Fruit fly (Drosophila melanogaster) whole organism: ENCODE measurements around the gene CG3199.

ENCODE experiments used
- pan ChIP-seq: fragments of >200 bp; optimal IDR thresholded peaks from 2 replicates; lab custom pipeline; 2017
- psq ChIP-seq: fragments of >200 bp; optimal IDR thresholded peaks from 2 replicates; lab custom pipeline; 2017
- usp ChIP-seq: fragments of >200 bp; optimal IDR thresholded peaks from 2 replicates; lab custom pipeline; 2017; ENCODE audit warnings: missing biosample characterization, missing genetic modification characterization, mixed read lengths

DNA sequence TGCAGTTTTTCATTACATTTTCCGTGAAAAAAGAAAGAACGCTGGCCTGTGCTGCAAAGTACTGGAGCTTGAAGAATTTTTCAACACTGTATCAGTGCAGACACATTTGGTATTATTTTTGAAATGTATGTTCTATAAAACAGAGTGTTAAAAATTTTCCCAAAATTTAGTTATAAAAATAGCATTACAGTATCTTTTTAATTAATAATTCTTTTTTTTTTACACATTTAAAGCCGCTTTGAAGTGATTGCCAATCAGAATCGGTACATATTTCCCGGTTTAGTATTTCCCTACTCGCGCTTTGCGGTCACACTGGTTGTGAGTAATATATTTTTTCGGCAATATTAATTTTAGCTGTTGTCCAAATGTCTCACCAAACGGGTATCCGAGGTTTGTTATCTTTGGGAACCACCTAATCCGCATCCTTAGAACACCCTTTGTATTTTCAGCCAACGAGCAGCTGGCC lies 40.1 kb upstream of the CG3199 start, which contains the start of the genes Abi and twf:
- TF ChIP-seq psq (lab: Kevin White, UChicago) (no peak), usp (no peak), pan (no peak)
